Worm (Caenorhabditis elegans) whole organism, midembryonic: ENCODE measurements around the gene cdc-25.3.

Experiments used
- klf-2 ChIP-seq: fragments of 200-800 bp; sonication (Bioruptor generic); conservative IDR thresholded peaks from 2 replicates; pipeline ENCODE4 v1.3.6; 2022; ENCODE audit warnings: missing genetic modification reagents, missing genetic modification characterization, missing compliant biosample characterization
- med-1 ChIP-seq: sonication (generic microtip); optimal IDR thresholded peaks from 2 replicates; lab custom pipeline; 2017; ENCODE audit warnings: missing genetic modification characterization, mild to moderate bottlenecking, missing compliant biosample characterization, antibody characterized with exemption, missing genetic modification reagents; ENCODE audit not compliant: insufficient read depth
- ref-1 ChIP-seq: fragments of 200-800 bp; sonication (Bioruptor generic); conservative IDR thresholded peaks from 2 replicates; pipeline ENCODE4 v1.3.6; 2022; ENCODE audit warnings: missing genetic modification reagents, missing genetic modification characterization, missing compliant biosample characterization
- tab-1 ChIP-seq: fragments of 200-800 bp; sonication (Bioruptor generic); IDR thresholded peaks from 2 replicates; pipeline ENCODE4 v1.3.6; 2022; ENCODE audit warnings: missing genetic modification characterization, missing compliant biosample characterization

ce11 chrIII:8913469-8913868 is 4.3 kb downstream of the cdc-25.3 start, which contains the start of gene trxr-2:
- TF ChIP-seq tab-1 (GFP tag; lab: Robert Waterston, UW): no peak
- no peak for TF ChIP-seq med-1 (GFP tag; lab: Kevin White, UChicago)
- no peak for TF ChIP-seq ref-1 (GFP tag; lab: Robert Waterston, UW)
- no peak for TF ChIP-seq klf-2 (GFP tag; lab: Robert Waterston, UW)
